Fruit fly (Drosophila melanogaster): ENCODE measurements around the gene nod.

The nod gene

DNA sequence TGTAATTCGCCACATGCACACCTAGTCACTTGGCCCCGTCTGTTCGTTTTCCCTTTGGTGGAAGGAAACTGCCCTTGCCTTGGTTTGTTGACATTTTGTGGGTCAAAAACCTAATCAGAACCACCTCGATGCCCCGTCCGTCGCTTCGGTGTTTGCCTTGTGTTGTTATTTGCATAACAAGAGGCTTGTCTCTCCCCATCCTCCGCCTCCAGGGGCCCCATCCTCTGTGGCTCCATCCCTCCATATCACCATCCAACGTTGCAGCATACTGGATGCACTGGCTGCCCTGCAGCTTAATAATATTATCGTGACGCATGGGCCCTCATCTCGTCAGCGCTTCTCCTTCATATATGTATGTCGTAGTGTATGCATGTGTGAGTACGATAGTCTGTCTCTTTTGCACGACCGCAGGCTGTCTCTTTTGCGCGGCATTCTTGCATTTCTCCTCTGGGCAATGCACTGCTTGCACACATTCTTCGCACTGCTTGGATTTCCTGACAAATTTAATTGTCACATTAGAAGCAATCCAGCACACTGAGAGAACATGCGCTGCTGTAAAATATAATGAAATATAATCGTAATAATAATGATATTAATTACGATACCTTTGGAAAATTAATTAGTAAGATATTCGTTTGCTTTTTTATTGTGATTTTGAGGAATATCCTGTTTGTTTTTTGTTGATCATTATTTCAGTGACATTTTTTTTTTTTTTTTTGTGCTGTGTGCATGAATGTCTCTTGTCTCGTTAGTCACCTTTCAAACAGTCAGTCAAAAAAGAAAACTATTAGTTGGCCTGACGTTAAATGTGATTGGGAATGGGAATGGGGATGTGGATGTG lies 36.2 kb upstream of the nod start (continued):
- TF ChIP-seq Smox (GFP tag; optimal IDR thresholded peaks at IDR 0.05), result no peak
- no peak for TF ChIP-seq CG16779 (tag; optimal IDR thresholded peaks at IDR 0.05)
- no peak for TF ChIP-seq Hr38 (GFP tag; optimal IDR thresholded peaks at IDR 0.05)
- TF ChIP-seq vri (GFP tag; optimal IDR thresholded peaks at IDR 0.05), result peak; percentile 60
- no peak for TF ChIP-seq CG10669 (GFP tag; optimal IDR thresholded peaks at IDR 0.05)
- peak; percentile 51 for TF ChIP-seq fkh (GFP tag; optimal IDR thresholded peaks at IDR 0.05)
- TF ChIP-seq Sox14 (GFP tag; optimal IDR thresholded peaks at IDR 0.05), result no peak
- TF ChIP-seq CG3919 (GFP tag; optimal IDR thresholded peaks at IDR 0.05), result peak; percentile 20
- TF ChIP-seq CG15336 (GFP tag; IDR thresholded peaks at IDR 0.05), result peak; percentile 65
- no peak for TF ChIP-seq CG8319 (GFP tag; optimal IDR thresholded peaks at IDR 0.05)
- TF ChIP-seq Sox102F (GFP tag; optimal IDR thresholded peaks at IDR 0.05), result no peak
- TF ChIP-seq fd85E (GFP tag; optimal IDR thresholded peaks at IDR 0.05), result no peak
- peak; percentile 27 for TF ChIP-seq CG4318 (GFP tag; optimal IDR thresholded peaks at IDR 0.05)
- no peak for TF ChIP-seq Eip93F (GFP tag; optimal IDR thresholded peaks at IDR 0.05)
- no peak for TF ChIP-seq dac (GFP tag; optimal IDR thresholded peaks at IDR 0.05)
- TF ChIP-seq OdsH (GFP tag; optimal IDR thresholded peaks at IDR 0.05), result no peak
- no peak for TF ChIP-seq CG7368 (GFP tag; optimal IDR thresholded peaks at IDR 0.05)
- peak; percentile 5 for TF ChIP-seq esn (GFP tag; optimal IDR thresholded peaks at IDR 0.05)
- no peak for TF ChIP-seq CG6792 (GFP tag; optimal IDR thresholded peaks at IDR 0.05)
- TF ChIP-seq CG11294 (GFP tag; IDR thresholded peaks at IDR 0.05), result no peak
- no peak for TF ChIP-seq Eip75B (GFP tag; optimal IDR thresholded peaks at IDR 0.05)
- TF ChIP-seq spab (GFP tag; optimal IDR thresholded peaks at IDR 0.05), result no peak
- TF ChIP-seq Ets96B (tag; optimal IDR thresholded peaks at IDR 0.05), result no peak
- TF ChIP-seq acj6 (GFP tag; optimal IDR thresholded peaks at IDR 0.05), result peak; percentile 19
- TF ChIP-seq CG11762 (GFP tag; optimal IDR thresholded peaks at IDR 0.05; ENCODE audit: insufficient read depth), result no peak
- TF ChIP-seq Gug (GFP tag; IDR thresholded peaks at IDR 0.05), result no peak
- peak; percentile 75 for TF ChIP-seq Eip78C (GFP tag)
- TF ChIP-seq CG10631 (GFP tag; optimal IDR thresholded peaks at IDR 0.05), result peak; percentile 61
- peak; percentile 16 for TF ChIP-seq svp (GFP tag)
- no peak for TF ChIP-seq Hr39 (GFP tag; optimal IDR thresholded peaks at IDR 0.05)
- no peak for TF ChIP-seq CG11902 (GFP tag; optimal IDR thresholded peaks at IDR 0.05)
- no peak for TF ChIP-seq CG8632 (GFP tag; optimal IDR thresholded peaks at IDR 0.05)
- TF ChIP-seq CG31627 (GFP tag; optimal IDR thresholded peaks at IDR 0.05), result no peak
- TF ChIP-seq ss (GFP tag; optimal IDR thresholded peaks at IDR 0.05), result peak in 1 of 2 experiments; percentile 38
- peak; percentile 49; the same call in 2 of the 3 replicates for TF ChIP-seq CG6163 (GFP tag; IDR thresholded peaks at IDR 0.05)
- no peak for TF ChIP-seq Blimp-1 (GFP tag; optimal IDR thresholded peaks at IDR 0.05)
- no peak for TF ChIP-seq net (GFP tag; optimal IDR thresholded peaks at IDR 0.05)

- peak; percentile 47; the same call in 2 of the 3 replicates for TF ChIP-seq CG8119 (GFP tag; IDR thresholded peaks at IDR 0.05)
- TF ChIP-seq fd85E (GFP tag; optimal IDR thresholded peaks at IDR 0.05), result no peak
- TF ChIP-seq OdsH (GFP tag; optimal IDR thresholded peaks at IDR 0.05), result no peak
- TF ChIP-seq CG32006 (GFP tag; optimal IDR thresholded peaks at IDR 0.05), result peak; percentile 7
- no peak for TF ChIP-seq vri (GFP tag; optimal IDR thresholded peaks at IDR 0.05)
- no peak for TF ChIP-seq svp (GFP tag)
- TF ChIP-seq CG8632 (GFP tag; optimal IDR thresholded peaks at IDR 0.05), result no peak
- TF ChIP-seq Sox102F (GFP tag; optimal IDR thresholded peaks at IDR 0.05), result no peak
- TF ChIP-seq Hr4 (GFP tag; optimal IDR thresholded peaks at IDR 0.05), result no peak
- TF ChIP-seq Sox14 (GFP tag; optimal IDR thresholded peaks at IDR 0.05), result no peak
- TF ChIP-seq eg (GFP tag; IDR thresholded peaks at IDR 0.05), result peak; percentile 16; the same call in 1 of the 3 replicates
- TF ChIP-seq CG6808 (GFP tag; optimal IDR thresholded peaks at IDR 0.05), result no peak
- TF ChIP-seq Smox (GFP tag; optimal IDR thresholded peaks at IDR 0.05), result no peak
- no peak for TF ChIP-seq Eip78C (GFP tag)
- no peak for TF ChIP-seq fd59A (GFP tag; optimal IDR thresholded peaks at IDR 0.05)
- TF ChIP-seq Ets96B (tag; optimal IDR thresholded peaks at IDR 0.05), result no peak
- TF ChIP-seq CG16779 (tag; optimal IDR thresholded peaks at IDR 0.05), result no peak
- TF ChIP-seq net (GFP tag; optimal IDR thresholded peaks at IDR 0.05), result no peak
- TF ChIP-seq CG8319 (GFP tag; optimal IDR thresholded peaks at IDR 0.05), result no peak
- TF ChIP-seq CG3032 (tag; optimal IDR thresholded peaks at IDR 0.05), result no peak
- TF ChIP-seq cyc (GFP tag; optimal IDR thresholded peaks at IDR 0.05), result no peak
- no peak for TF ChIP-seq dac (GFP tag; optimal IDR thresholded peaks at IDR 0.05)
- TF ChIP-seq Sox15 (GFP tag; optimal IDR thresholded peaks at IDR 0.05), result no peak
- no peak for TF ChIP-seq achi (GFP tag; optimal IDR thresholded peaks at IDR 0.05)
- TF ChIP-seq acj6 (GFP tag; optimal IDR thresholded peaks at IDR 0.05), result no peak
- no peak for TF ChIP-seq CG31627 (GFP tag; optimal IDR thresholded peaks at IDR 0.05)
- TF ChIP-seq ss (GFP tag; optimal IDR thresholded peaks at IDR 0.05), result no peak
- peak; percentile 53; the same call in 2 of the 3 replicates for TF ChIP-seq CG6163 (GFP tag; IDR thresholded peaks at IDR 0.05)
- TF ChIP-seq fkh (GFP tag; optimal IDR thresholded peaks at IDR 0.05), result no peak
Observed at dm6 chrX:11544951-11545426, 35.6 kb upstream of the nod start.

All from whole organism, prepupa.